Fruit fly (Drosophila melanogaster) S2 (cell line): Measurements from ENCODE around the gene Plzf.

Experiments used
- CG8478 ChIP-seq: fragments of >200 bp; optimal IDR thresholded peaks from 2 replicates; lab custom pipeline; 2018
- CTCF ChIP-seq, 2 experiments: fragments of >200 bp; optimal IDR thresholded peaks; 2 replicates each; lab custom pipeline; 2018

- TF ChIP-seq CG8478 (lab: Kevin White, UChicago) (no peak), CTCF (optimal IDR thresholded peaks at IDR 0.05; lab: Kevin White, UChicago) (no peak)
These were observed 19.9 kb downstream of the Plzf start for dm6 chr2L:12028808-12029207.
